Fruit fly (Drosophila melanogaster) whole organism, prepupa: ENCODE measurements around the gene CG10993.

ENCODE experiments used
- Blimp-1 ChIP-seq: fragments of 200-800 bp; sonication (Bioruptor generic); optimal IDR thresholded peaks from 3 replicates; lab custom pipeline; 2017; ENCODE audit warnings: missing biosample characterization, missing genetic modification characterization, mild to moderate bottlenecking, moderate library complexity, missing genetic modification reagents
- CG10669 ChIP-seq: fragments of 200-800 bp; sonication (Bioruptor generic); optimal IDR thresholded peaks from 3 replicates; lab custom pipeline; 2018; ENCODE audit warnings: missing biosample characterization, mild to moderate bottlenecking, missing genetic modification characterization, moderate library complexity
- CG11294 ChIP-seq: fragments of 200-800 bp; sonication (Bioruptor generic); IDR thresholded peaks from 2 replicates; pipeline ENCODE4 v1.3.6; 2022; ENCODE audit warnings: missing biosample characterization, missing genetic modification characterization
- CG11762 ChIP-seq: fragments of 200-800 bp; sonication (Bioruptor generic); optimal IDR thresholded peaks from 3 replicates; lab custom pipeline; 2016; ENCODE audit warnings: missing biosample characterization, missing genetic modification characterization; ENCODE audit not compliant: insufficient read depth
- CG15336 ChIP-seq: fragments of 200-800 bp; sonication (Bioruptor generic); IDR thresholded peaks from 2 replicates; pipeline ENCODE4 v1.3.6; 2022; ENCODE audit warnings: missing biosample characterization, missing genetic modification characterization
- CG1621 ChIP-seq: fragments of 200-800 bp; sonication (Bioruptor generic); optimal IDR thresholded peaks from 3 replicates; lab custom pipeline; 2018; ENCODE audit warnings: missing biosample characterization, mild to moderate bottlenecking, missing genetic modification characterization
- CG16779 ChIP-seq: fragments of 200-800 bp; sonication (Bioruptor generic); optimal IDR thresholded peaks from 3 replicates; lab custom pipeline; 2017; ENCODE audit warnings: missing biosample characterization, mild to moderate bottlenecking, missing genetic modification characterization
- CG3032 ChIP-seq: fragments of 200-800 bp; optimal IDR thresholded peaks from 2 replicates; lab custom pipeline; 2019; ENCODE audit warnings: missing biosample characterization, mild to moderate bottlenecking, missing genetic modification characterization, moderate library complexity
- CG31627 ChIP-seq: fragments of 200-800 bp; sonication (Bioruptor generic); optimal IDR thresholded peaks from 3 replicates; lab custom pipeline; 2016; ENCODE audit warnings: missing biosample characterization, missing genetic modification characterization
- CG32006 ChIP-seq: fragments of 200-800 bp; sonication (Bioruptor generic); optimal IDR thresholded peaks from 3 replicates; lab custom pipeline; 2017; ENCODE audit warnings: missing biosample characterization, mild to moderate bottlenecking, missing genetic modification characterization
- CG3919 ChIP-seq: fragments of 200-800 bp; sonication (Bioruptor generic); optimal IDR thresholded peaks from 3 replicates; lab custom pipeline; 2016; ENCODE audit warnings: missing biosample characterization, missing genetic modification characterization
- CG4318 ChIP-seq: fragments of 200-800 bp; sonication (Bioruptor generic); optimal IDR thresholded peaks from 3 replicates; lab custom pipeline; 2017; ENCODE audit warnings: missing biosample characterization, mild to moderate bottlenecking, missing genetic modification characterization
- CG6276 ChIP-seq: fragments of 200-800 bp; sonication (Bioruptor generic); optimal IDR thresholded peaks from 2 replicates; lab custom pipeline; 2017; ENCODE audit warnings: missing biosample characterization, mild to moderate bottlenecking, missing genetic modification characterization
- CG6808 ChIP-seq: fragments of 200-800 bp; sonication (Bioruptor generic); optimal IDR thresholded peaks from 3 replicates; lab custom pipeline; 2017; ENCODE audit warnings: missing biosample characterization, missing genetic modification characterization, mild to moderate bottlenecking, moderate library complexity, missing genetic modification reagents
- CG6854 ChIP-seq: fragments of 200-800 bp; sonication (Bioruptor generic); optimal IDR thresholded peaks from 2 replicates; lab custom pipeline; 2017; ENCODE audit warnings: missing biosample characterization, mild to moderate bottlenecking, missing genetic modification characterization
- CG7368 ChIP-seq: fragments of 200-800 bp; sonication (Bioruptor generic); optimal IDR thresholded peaks from 3 replicates; lab custom pipeline; 2016; ENCODE audit warnings: missing biosample characterization, missing genetic modification characterization
- CG8119 ChIP-seq: fragments of 200-800 bp; sonication (Bioruptor generic); IDR thresholded peaks from 3 replicates; pipeline ENCODE4 v1.3.6; 2022; ENCODE audit warnings: missing biosample characterization, missing genetic modification characterization
- CG9139 ChIP-seq: fragments of 200-800 bp; sonication (Bioruptor generic); optimal IDR thresholded peaks from 3 replicates; lab custom pipeline; 2017; ENCODE audit warnings: missing biosample characterization, mild to moderate bottlenecking, missing genetic modification characterization
- Eip75B ChIP-seq: fragments of 200-800 bp; sonication (Bioruptor generic); optimal IDR thresholded peaks from 3 replicates; lab custom pipeline; 2016; ENCODE audit warnings: missing biosample characterization, missing genetic modification characterization
- Eip93F ChIP-seq: fragments of 200-800 bp; sonication (Bioruptor generic); optimal IDR thresholded peaks from 2 replicates; lab custom pipeline; 2016; ENCODE audit warnings: missing biosample characterization, mild to moderate bottlenecking, missing genetic modification characterization
- Ets21C ChIP-seq: fragments of 200-800 bp; sonication (Bioruptor generic); optimal IDR thresholded peaks from 3 replicates; lab custom pipeline; 2016; ENCODE audit warnings: missing biosample characterization, missing genetic modification characterization
- Hr38 ChIP-seq: sonication (Bioruptor generic); optimal IDR thresholded peaks from 2 replicates; lab custom pipeline; 2016; ENCODE audit warnings: missing biosample characterization, missing genetic modification characterization
- Hr39 ChIP-seq: fragments of 200-800 bp; sonication (Bioruptor generic); optimal IDR thresholded peaks from 2 replicates; lab custom pipeline; 2016; ENCODE audit warnings: missing biosample characterization, missing genetic modification characterization
- Smox ChIP-seq: fragments of 200-800 bp; sonication (Bioruptor generic); optimal IDR thresholded peaks from 3 replicates; lab custom pipeline; 2016; ENCODE audit warnings: missing biosample characterization, missing genetic modification characterization
- Sox102F ChIP-seq: fragments of 200-800 bp; sonication (Bioruptor generic); optimal IDR thresholded peaks from 2 replicates; lab custom pipeline; 2016; ENCODE audit warnings: missing biosample characterization, mild to moderate bottlenecking, missing genetic modification characterization
- Sox14 ChIP-seq: fragments of 200-800 bp; sonication (Bioruptor generic); optimal IDR thresholded peaks from 3 replicates; lab custom pipeline; 2016; ENCODE audit warnings: missing biosample characterization, missing genetic modification characterization
- achi ChIP-seq: fragments of 200-800 bp; sonication (Bioruptor generic); optimal IDR thresholded peaks from 3 replicates; lab custom pipeline; 2016; ENCODE audit warnings: missing biosample characterization, missing genetic modification characterization
- acj6 ChIP-seq: fragments of 200-800 bp; sonication (Bioruptor generic); optimal IDR thresholded peaks from 3 replicates; lab custom pipeline; 2016; ENCODE audit warnings: missing biosample characterization, missing genetic modification characterization
- dac ChIP-seq: fragments of 200-800 bp; sonication (Bioruptor generic); optimal IDR thresholded peaks from 2 replicates; lab custom pipeline; 2017; ENCODE audit warnings: missing biosample characterization, mild to moderate bottlenecking, missing genetic modification characterization
- dsx ChIP-seq: fragments of 200-800 bp; optimal IDR thresholded peaks from 3 replicates; lab custom pipeline; 2019; ENCODE audit warnings: missing biosample characterization, mild to moderate bottlenecking, missing genetic modification characterization, moderate library complexity; ENCODE audit not compliant: poor library complexity, severe bottlenecking
- eg ChIP-seq: fragments of 200-800 bp; sonication (Bioruptor generic); IDR thresholded peaks from 3 replicates; pipeline ENCODE4 v1.3.6; 2022; ENCODE audit warnings: missing biosample characterization, missing genetic modification characterization
- esn ChIP-seq: fragments of 200-800 bp; sonication (Bioruptor generic); optimal IDR thresholded peaks from 2 replicates; lab custom pipeline; 2016; ENCODE audit warnings: missing biosample characterization, mild to moderate bottlenecking, missing genetic modification characterization, moderate library complexity
- fd59A ChIP-seq: fragments of 200-800 bp; sonication (Bioruptor generic); optimal IDR thresholded peaks from 2 replicates; lab custom pipeline; 2017; ENCODE audit warnings: missing biosample characterization, mild to moderate bottlenecking, missing genetic modification characterization, missing genetic modification reagents
- fd85E ChIP-seq: fragments of 200-800 bp; sonication (Bioruptor generic); optimal IDR thresholded peaks from 3 replicates; lab custom pipeline; 2016; ENCODE audit warnings: missing biosample characterization, missing genetic modification characterization
- fkh ChIP-seq: fragments of 200-800 bp; sonication (Bioruptor generic); optimal IDR thresholded peaks from 3 replicates; lab custom pipeline; 2017; ENCODE audit warnings: missing biosample characterization, mild to moderate bottlenecking, missing genetic modification characterization, moderate library complexity
- lz ChIP-seq: fragments of 200-800 bp; sonication (Bioruptor generic); optimal IDR thresholded peaks from 3 replicates; lab custom pipeline; 2016; ENCODE audit warnings: missing biosample characterization, missing genetic modification characterization
- net ChIP-seq: fragments of 200-800 bp; sonication (Bioruptor generic); optimal IDR thresholded peaks from 3 replicates; lab custom pipeline; 2016; ENCODE audit warnings: missing biosample characterization, missing genetic modification characterization
- pdm3 ChIP-seq: fragments of 200-800 bp; sonication (Bioruptor generic); optimal IDR thresholded peaks from 3 replicates; lab custom pipeline; 2016; ENCODE audit warnings: missing biosample characterization, missing genetic modification characterization
- salr ChIP-seq, 2 experiments: fragments of 200-800 bp; sonication (Bioruptor generic); optimal IDR thresholded peaks; 3 replicates each; lab custom pipeline; 2016 to 2018; ENCODE audit warnings: missing biosample characterization in 2 of 2, missing genetic modification characterization in 2 of 2, mild to moderate bottlenecking in 1 of 2
- spab ChIP-seq: fragments of 200-800 bp; sonication (Bioruptor generic); optimal IDR thresholded peaks from 2 replicates; lab custom pipeline; 2017; ENCODE audit warnings: missing biosample characterization, mild to moderate bottlenecking, missing genetic modification characterization, missing genetic modification reagents
- svp ChIP-seq: fragments of 200-800 bp; sonication (Bioruptor generic); peaks from one replicate; lab custom pipeline; 2016; ENCODE audit warnings: missing biosample characterization, missing genetic modification characterization
- topi ChIP-seq: fragments of 200-800 bp; sonication (Bioruptor generic); optimal IDR thresholded peaks from 3 replicates; lab custom pipeline; 2016; ENCODE audit warnings: missing biosample characterization, missing genetic modification characterization

Gene CG10993

DNA sequence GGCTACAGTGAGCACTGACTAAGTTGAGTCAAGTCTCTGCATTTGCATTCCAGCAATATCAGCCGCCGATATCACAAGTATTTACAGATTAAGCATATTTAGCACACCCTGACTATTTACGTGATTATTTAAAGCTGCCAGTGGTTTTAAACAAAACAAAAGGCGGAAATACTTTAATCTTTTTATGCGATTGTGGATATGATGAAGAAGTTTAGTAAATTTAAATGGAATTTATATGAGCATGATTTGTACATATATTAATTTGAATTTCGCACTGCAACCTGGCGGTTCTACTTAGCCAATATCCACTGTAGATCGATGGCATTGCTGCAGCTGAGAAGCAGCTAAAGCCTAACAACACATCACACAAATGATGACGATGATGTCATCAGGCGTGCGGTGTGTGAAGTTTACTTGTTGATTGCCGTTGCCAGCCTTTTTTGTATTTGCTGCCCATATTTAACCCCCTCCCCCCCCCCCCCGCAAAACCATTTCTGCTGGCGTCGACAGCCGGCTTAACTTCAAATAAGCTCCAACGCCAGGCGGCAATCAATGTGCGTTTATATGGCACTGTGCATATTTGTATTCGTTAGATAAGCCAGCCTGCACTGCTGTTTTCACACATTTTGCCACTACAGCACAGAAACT lies 24.7 kb upstream of the CG10993 start (continued):
- no peak for TF ChIP-seq Eip93F (GFP tag; lab: Kevin White, UChicago)
- TF ChIP-seq fd85E (GFP tag; lab: Kevin White, UChicago) = no peak
- peak; percentile 72 for TF ChIP-seq CG3919 (GFP tag; lab: Kevin White, UChicago)
- TF ChIP-seq CG11762 = peak; percentile 65
- TF ChIP-seq spab (GFP tag; lab: Kevin White, UChicago) = peak; percentile 64
- peak; percentile 82 for TF ChIP-seq pdm3 (GFP tag; lab: Kevin White, UChicago)
- TF ChIP-seq dsx (GFP tag; lab: Kevin White, UChicago) = peak; percentile 72
- peak; percentile 74 for TF ChIP-seq CG4318
- peak; percentile 24 for TF ChIP-seq Smox (GFP tag; lab: Kevin White, UChicago)
- TF ChIP-seq CG16779 (tag; lab: Kevin White, UChicago) = peak; percentile 63
- no peak for TF ChIP-seq Hr38
- peak; percentile 64 for TF ChIP-seq CG31627 (GFP tag; lab: Kevin White, UChicago)
- TF ChIP-seq Sox102F (GFP tag; lab: Kevin White, UChicago) = peak; percentile 49
- TF ChIP-seq svp = peak; percentile 77
- TF ChIP-seq Hr39 (GFP tag; lab: Kevin White, UChicago) = peak; percentile 61
- TF ChIP-seq acj6 (GFP tag; lab: Kevin White, UChicago) = peak; percentile 79
- peak; percentile 81 for TF ChIP-seq Eip75B (GFP tag; lab: Kevin White, UChicago)
- peak; percentile 55 for TF ChIP-seq topi (GFP tag; lab: Kevin White, UChicago)
- TF ChIP-seq CG32006 (GFP tag; lab: Kevin White, UChicago) = peak; percentile 92
- TF ChIP-seq Blimp-1 (GFP tag; lab: Kevin White, UChicago) = no peak
- TF ChIP-seq CG11294 = peak; percentile 61
- TF ChIP-seq CG3032 (tag; lab: Kevin White, UChicago) = peak; percentile 76
- TF ChIP-seq dac = peak; percentile 68
- TF ChIP-seq CG6808 (GFP tag; lab: Kevin White, UChicago) = peak; percentile 77
- peak; percentile 78 for TF ChIP-seq CG15336 (GFP tag; lab: Robert Waterston, UW)
- peak; percentile 31 to 80 for TF ChIP-seq salr (GFP tag; optimal IDR thresholded peaks at IDR 0.05; lab: Kevin White, UChicago)
- peak; percentile 38 for TF ChIP-seq Ets21C (GFP tag; lab: Kevin White, UChicago)
- TF ChIP-seq lz (GFP tag; lab: Kevin White, UChicago) = peak; percentile 44
- peak; percentile 78 for TF ChIP-seq net (GFP tag; lab: Kevin White, UChicago)
- TF ChIP-seq CG10669 (GFP tag; lab: Kevin White, UChicago) = peak; percentile 75
- TF ChIP-seq CG7368 (GFP tag; lab: Kevin White, UChicago) = peak; percentile 15
- peak; percentile 81 for TF ChIP-seq CG8119 (GFP tag; lab: Robert Waterston, UW)
- peak; percentile 55 for TF ChIP-seq CG1621 (tag; lab: Kevin White, UChicago)
- TF ChIP-seq fd59A (GFP tag; lab: Kevin White, UChicago) = peak; percentile 75
- TF ChIP-seq, all 60 proteins: peak for 54

DNA sequence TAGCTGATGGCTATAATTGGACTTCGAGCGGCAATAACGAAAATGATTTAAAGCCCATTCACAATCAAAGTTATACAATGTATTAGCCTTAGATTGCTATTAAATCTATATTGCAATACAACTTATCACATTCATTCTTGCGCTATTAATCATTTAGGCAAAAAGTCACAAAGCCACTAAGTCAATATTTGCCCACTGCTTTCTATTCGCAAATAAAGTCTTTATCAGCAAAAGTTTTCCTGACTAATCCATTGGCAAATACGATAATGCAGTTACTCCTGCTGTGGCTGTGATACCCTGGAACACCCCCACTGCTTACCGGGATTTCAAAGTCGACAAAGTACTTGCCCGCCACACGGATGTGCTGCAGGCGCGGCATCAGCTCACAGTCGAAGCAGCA lies 23.1 kb upstream of the CG10993 start:
- TF ChIP-seq fd85E (GFP tag; lab: Kevin White, UChicago) (no peak), CG9139 (no peak), CG1621 (tag; lab: Kevin White, UChicago) (no peak), CG6808 (GFP tag; lab: Kevin White, UChicago) (no peak), esn (GFP tag; lab: Kevin White, UChicago) (no peak)

DNA sequence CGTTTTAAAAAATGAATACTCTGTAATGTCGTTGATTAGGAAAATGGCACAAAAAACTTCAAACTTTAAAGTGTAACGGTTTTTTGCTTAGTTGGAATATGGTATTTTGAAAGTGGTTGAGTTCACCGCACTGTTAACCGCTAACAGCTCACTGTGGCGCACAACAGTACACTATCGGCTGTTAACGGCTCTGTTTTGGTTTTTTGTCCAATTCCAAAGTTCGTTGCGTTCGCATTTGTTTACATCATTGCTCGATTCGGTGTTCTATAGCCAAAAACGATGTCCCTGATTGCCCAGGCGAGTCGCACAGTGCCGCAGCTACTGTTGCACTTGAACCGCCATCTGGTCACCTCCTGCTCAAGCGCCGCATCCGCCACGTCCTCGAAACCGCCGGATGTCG lies 20.6 kb upstream of the CG10993 start, which contains the start of gene CG11095:
TSS of gene CG11095 (plus strand) at position 205 of the 400 bp plus-strand sequence.
- peak; percentile 53; the same call in 1 of the 3 replicates for TF ChIP-seq eg (GFP tag; lab: Robert Waterston, UW)
- peak; percentile 44 for TF ChIP-seq CG9139
- TF ChIP-seq CG8119 (GFP tag; lab: Robert Waterston, UW) = peak; percentile 23; the same call in 1 of the 3 replicates
- peak; percentile 10 for TF ChIP-seq CG6854 (GFP tag; lab: Kevin White, UChicago)
- no peak for TF ChIP-seq CG11294
- TF ChIP-seq Sox14 (GFP tag; lab: Kevin White, UChicago) = no peak
- TF ChIP-seq CG6276 (GFP tag; lab: Kevin White, UChicago) = peak; percentile 68
- peak; percentile 43 for TF ChIP-seq achi (GFP tag; lab: Kevin White, UChicago)
- no peak for TF ChIP-seq fkh (GFP tag; lab: Kevin White, UChicago)
- TF ChIP-seq CG1621 (tag; lab: Kevin White, UChicago) = peak; percentile 44
